Worm (Caenorhabditis elegans) whole organism, L4/young adult: Measurements from ENCODE around the gene fdgt-2.

Experiments
- dao-5 ChIP-seq: sonication (generic microtip); optimal IDR thresholded peaks from 2 replicates; lab custom pipeline; 2016; ENCODE audit warnings: missing genotype, missing genetic modification characterization, moderate library complexity, missing compliant biosample characterization
- him-1 ChIP-seq: sonication (generic microtip); optimal IDR thresholded peaks from 2 replicates; lab custom pipeline; 2016; ENCODE audit warnings: missing genotype, missing genetic modification reagents, missing genetic modification characterization, missing compliant biosample characterization

DNA sequence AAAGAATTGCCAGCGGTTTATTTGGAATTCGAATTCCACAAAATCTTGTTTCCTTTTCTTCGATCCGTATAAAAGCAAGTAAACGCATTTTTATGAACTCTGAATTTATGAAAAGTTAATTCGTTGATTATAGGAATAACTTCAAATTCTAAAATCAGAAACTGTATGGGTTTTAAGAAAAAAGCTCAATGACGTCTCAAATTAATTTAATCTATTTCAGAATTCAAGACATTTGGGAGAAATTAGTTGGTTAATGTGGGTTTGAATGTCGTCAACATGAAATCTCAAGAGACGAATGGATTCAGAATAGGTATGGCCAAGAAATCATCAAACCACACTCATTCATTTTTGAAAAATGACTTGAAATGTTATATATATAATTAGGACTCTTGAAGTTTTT is 21.4 kb upstream of the fdgt-2 start, which contains the start of gene F49E12.7:
- TF ChIP-seq dao-5 (tag; lab: Kevin White, UChicago) (no peak), him-1 (no peak)
